Worm (Caenorhabditis elegans) whole organism, L1 larva: ENCODE results near the gene ZK616.3.

Experiments
- aha-1 ChIP-seq: fragments of 150-350 bp; optimal IDR thresholded peaks from 2 replicates; lab custom pipeline; 2014; ENCODE audit warnings: missing biosample characterization, missing genetic modification characterization
- ama-1 ChIP-seq: fragments of 150-350 bp; optimal IDR thresholded peaks from 2 replicates; lab custom pipeline; 2014
- elt-3 ChIP-seq, 6 experiments: fragments of 150-350 bp in 1 of 6; sonication (generic microtip); optimal IDR thresholded peaks; 2 replicates each; lab custom pipeline; 2017 to 2018; ENCODE audit warnings: missing biosample characterization in 6 of 6, missing genetic modification characterization in 6 of 6, inconsistent platforms in 1 of 6
- hlh-17 ChIP-seq: fragments of 200-800 bp; sonication (Bioruptor generic); optimal IDR thresholded peaks from 2 replicates; lab custom pipeline; 2018; ENCODE audit warnings: missing genetic modification characterization, mild to moderate bottlenecking, missing compliant biosample characterization, moderate library complexity, borderline replicate concordance
- lin-15B ChIP-seq: fragments of 150-350 bp; sonication (generic microtip); optimal IDR thresholded peaks from 3 replicates; lab custom pipeline; 2014; ENCODE audit warnings: missing biosample characterization, missing genetic modification characterization
- sox-4 ChIP-seq: sonication (generic microtip); optimal IDR thresholded peaks from 2 replicates; lab custom pipeline; 2016; ENCODE audit warnings: missing genetic modification characterization, missing compliant biosample characterization
- sup-37 ChIP-seq: fragments of 200-800 bp; sonication (Bioruptor generic); optimal IDR thresholded peaks from 2 replicates; lab custom pipeline; 2018; ENCODE audit warnings: mild to moderate bottlenecking, missing genetic modification characterization, missing compliant biosample characterization
- unc-62 ChIP-seq: fragments of 150-350 bp; optimal IDR thresholded peaks from 2 replicates; lab custom pipeline; 2014; ENCODE audit warnings: missing biosample characterization, missing genetic modification reagents, missing genetic modification characterization
- zag-1 ChIP-seq: fragments of 150-350 bp; optimal IDR thresholded peaks from 2 replicates; lab custom pipeline; 2014; ENCODE audit warnings: missing biosample characterization, missing genetic modification characterization

ce11 chrIV:5370914-5371313 lies 26.0 kb upstream of the ZK616.3 start:
- TF ChIP-seq aha-1 (no peak), sox-4 (tag; lab: Kevin White, UChicago) (no peak), unc-62 (GFP tag; lab: Kevin White, UChicago) (no peak), hlh-17 (GFP tag; lab: Kevin White, UChicago) (no peak), elt-3 (tag; optimal IDR thresholded peaks at IDR 0.05; lab: Kevin White, UChicago) (no peak), sup-37 (GFP tag; lab: Kevin White, UChicago) (no peak), ama-1 (no peak), zag-1 (tag; lab: Kevin White, UChicago) (no peak), lin-15B (tag; lab: Kevin White, UChicago) (no peak)
